Fruit fly (Drosophila melanogaster): ENCODE results near the gene plh.

DNA sequence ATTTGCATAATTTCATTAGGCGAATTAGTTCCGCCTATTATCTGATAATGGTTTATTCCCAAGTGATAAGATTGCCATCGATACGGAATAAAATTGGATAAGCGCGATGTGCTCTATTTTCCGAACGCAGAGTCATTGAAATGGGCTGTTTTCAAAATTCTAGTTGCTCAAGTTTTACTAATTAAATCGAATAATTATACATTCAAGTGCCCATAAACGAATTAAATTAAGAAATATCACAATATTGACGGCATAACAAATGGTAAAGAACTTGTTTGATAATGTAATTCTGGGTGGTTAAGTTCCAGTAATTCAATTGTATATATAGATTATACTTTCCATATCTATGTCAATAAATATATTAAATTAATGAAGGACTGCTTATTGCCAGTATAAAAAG, 26.7 kb downstream of the plh start, which contains the start of gene CG14662:
- TF ChIP-seq psq (optimal IDR thresholded peaks at IDR 0.05) (no peak), usp (GFP tag; optimal IDR thresholded peaks at IDR 0.05) (no peak), Dll (optimal IDR thresholded peaks at IDR 0.05) (no peak), CG8478 (optimal IDR thresholded peaks at IDR 0.05) (no peak)

Measured in whole organism.